Worm (Caenorhabditis elegans) whole organism, mixed stage, embryonic: ENCODE results near the gene C50E3.7.

Experiments
- blmp-1 ChIP-seq: fragments of 150-350 bp; optimal IDR thresholded peaks from 2 replicates; lab custom pipeline; 2014; ENCODE audit warnings: missing biosample characterization, missing genetic modification characterization
- lsy-2 ChIP-seq: fragments of 150-350 bp; optimal IDR thresholded peaks from 2 replicates; lab custom pipeline; 2014; ENCODE audit warnings: missing biosample characterization, missing genetic modification characterization
- zip-8 ChIP-seq: fragments of 150-350 bp; optimal IDR thresholded peaks from 2 replicates; lab custom pipeline; 2014; ENCODE audit warnings: missing biosample characterization, missing genetic modification characterization

DNA sequence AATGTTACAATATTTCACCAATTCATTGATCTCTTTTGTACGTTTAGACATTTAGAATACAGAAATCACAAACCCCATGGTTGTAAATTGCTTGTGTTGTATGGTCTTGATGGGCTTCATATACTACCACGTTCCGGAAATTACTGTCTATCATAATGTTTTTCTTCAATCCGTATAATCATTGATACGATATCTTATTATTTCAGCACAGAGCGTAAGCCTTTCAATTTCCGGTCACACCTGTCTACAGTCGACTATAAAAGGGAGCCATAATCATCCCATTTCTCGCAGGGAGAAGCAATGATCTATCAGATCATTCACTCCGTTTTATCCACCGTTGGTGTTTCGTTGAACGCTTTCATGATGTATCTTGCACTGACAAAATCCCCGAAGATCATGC, 31.3 kb upstream of the C50E3.7 start, which contains the start of gene srd-30:
- TF ChIP-seq lsy-2 (tag; lab: Kevin White, UChicago) (no peak), zip-8 (tag; lab: Kevin White, UChicago) (no peak), blmp-1 (no peak)
